Worm (Caenorhabditis elegans): ENCODE data around the gene ZK1098.3.

ce11 chrIII:9501072-9501471 is 37.4 kb downstream of the ZK1098.3 start:
- TF ChIP-seq ceh-36 (tag; optimal IDR thresholded peaks at IDR 0.05) (no peak), flt-1 (GFP tag; IDR thresholded peaks at IDR 0.05) (no peak), F13C5.2 (tag; optimal IDR thresholded peaks at IDR 0.05) (no peak), ama-1 (optimal IDR thresholded peaks at IDR 0.05) (no peak), hnd-1 (tag; optimal IDR thresholded peaks at IDR 0.05) (no peak), tra-4 (tag; optimal IDR thresholded peaks at IDR 0.05) (no peak)
